Worm (Caenorhabditis elegans) whole organism, L4/young adult: Measurements from ENCODE around the gene C08B6.8.
A peak's percentile ranks its signal among the peaks of the same experiment; 100 is the strongest.

ENCODE experiments used
- W03F9.2 ChIP-seq: fragments of 150-350 bp; optimal IDR thresholded peaks from 2 replicates; lab custom pipeline; 2014; ENCODE audit warnings: missing biosample characterization, missing genetic modification characterization
- him-1 ChIP-seq: sonication (generic microtip); optimal IDR thresholded peaks from 2 replicates; lab custom pipeline; 2016; ENCODE audit warnings: missing genotype, missing genetic modification reagents, missing genetic modification characterization, missing compliant biosample characterization

ce11 chrV:10168870-10169269, 34.4 kb downstream of the C08B6.8 start:
- TF ChIP-seq him-1 (peak; percentile 93), W03F9.2 (tag; lab: Kevin White, UChicago) (no peak)
